Fruit fly (Drosophila melanogaster) whole organism, embryonic: Measurements from ENCODE around the gene IntS2.

Source experiments
- Adf1 ChIP-seq: fragments of 200-800 bp; sonication (Bioruptor generic); IDR thresholded peaks from 2 replicates; pipeline ENCODE4 v1.3.6; 2022; ENCODE audit warnings: missing biosample characterization, missing genetic modification characterization
- BtbVII ChIP-seq: fragments of 200-800 bp; sonication (Bioruptor generic); optimal IDR thresholded peaks from 3 replicates; lab custom pipeline; 2017; ENCODE audit warnings: missing biosample characterization, mild to moderate bottlenecking, missing genetic modification characterization
- CG10321 ChIP-seq: fragments of 200-800 bp; sonication (Bioruptor generic); IDR thresholded peaks from 2 replicates; pipeline ENCODE4 v1.3.6; 2022; ENCODE audit warnings: missing biosample characterization, missing genetic modification characterization
- CG11695 ChIP-seq: fragments of 200-800 bp; sonication (Bioruptor generic); IDR thresholded peaks from 3 replicates; pipeline ENCODE4 v1.3.6; 2022; ENCODE audit warnings: missing biosample characterization, missing genetic modification characterization
- CG14860 ChIP-seq: fragments of 200-800 bp; sonication (Bioruptor generic); IDR thresholded peaks from 3 replicates; pipeline ENCODE4 v1.3.6; 2022; ENCODE audit warnings: missing biosample characterization, missing genetic modification characterization; ENCODE audit not compliant: partially characterized antibody
- CG16813 ChIP-seq: fragments of 200-800 bp; sonication (Bioruptor generic); IDR thresholded peaks from 3 replicates; pipeline ENCODE4 v1.3.6; 2022; ENCODE audit warnings: missing biosample characterization, missing genetic modification characterization; ENCODE audit not compliant: partially characterized antibody
- CG30403 ChIP-seq: fragments of 200-800 bp; sonication (Bioruptor generic); optimal IDR thresholded peaks from 3 replicates; lab custom pipeline; 2016; ENCODE audit warnings: missing biosample characterization, missing genetic modification characterization
- CG32772 ChIP-seq: fragments of 200-800 bp; sonication (Bioruptor generic); IDR thresholded peaks from 2 replicates; pipeline ENCODE4 v1.3.6; 2022; ENCODE audit warnings: missing biosample characterization, missing genetic modification characterization
- CG34224 ChIP-seq: fragments of 200-800 bp; sonication (Bioruptor generic); IDR thresholded peaks from 3 replicates; pipeline ENCODE4 v1.3.6; 2022; ENCODE audit warnings: missing biosample characterization, missing genetic modification characterization; ENCODE audit not compliant: partially characterized antibody
- CG4360 ChIP-seq: fragments of 200-800 bp; sonication (Bioruptor generic); IDR thresholded peaks from 2 replicates; pipeline ENCODE4 v1.3.6; 2022; ENCODE audit warnings: missing biosample characterization, missing genetic modification characterization
- CG4617 ChIP-seq: fragments of 200-800 bp; sonication (Bioruptor generic); optimal IDR thresholded peaks from 3 replicates; lab custom pipeline; 2016; ENCODE audit warnings: missing biosample characterization, missing genetic modification characterization, borderline replicate concordance
- CG8290 ChIP-seq, 3 experiments: fragments of 200-800 bp; sonication (Bioruptor generic); optimal IDR thresholded peaks; 2 replicates each; lab custom pipeline; 2016 to 2019; ENCODE audit warnings: missing biosample characterization in 3 of 3, missing genetic modification characterization in 3 of 3, mild to moderate bottlenecking in 2 of 3, moderate library complexity in 1 of 3
- CG9797 ChIP-seq: fragments of 200-800 bp; sonication (Bioruptor generic); optimal IDR thresholded peaks from 3 replicates; lab custom pipeline; 2018; ENCODE audit warnings: missing biosample characterization, mild to moderate bottlenecking, missing genetic modification characterization
- CG9932 ChIP-seq: fragments of 200-800 bp; sonication (Bioruptor generic); IDR thresholded peaks from 2 replicates; pipeline ENCODE4 v1.3.6; 2022; ENCODE audit warnings: missing biosample characterization, missing genetic modification characterization
- CTCF ChIP-seq: fragments of 200-800 bp; sonication (Bioruptor generic); optimal IDR thresholded peaks from 2 replicates; lab custom pipeline; 2017; ENCODE audit warnings: missing biosample characterization, mild to moderate bottlenecking, missing genetic modification characterization, moderate library complexity
- Deaf1 ChIP-seq: fragments of 200-800 bp; optimal IDR thresholded peaks from 3 replicates; lab custom pipeline; 2019; ENCODE audit warnings: missing biosample characterization, mild to moderate bottlenecking, missing genetic modification characterization, moderate library complexity
- Dek ChIP-seq: fragments of 200-800 bp; sonication (Bioruptor generic); optimal IDR thresholded peaks from 3 replicates; lab custom pipeline; 2019; ENCODE audit warnings: missing biosample characterization, mild to moderate bottlenecking, missing genetic modification characterization, moderate library complexity
- ERR ChIP-seq: fragments of 200-800 bp; sonication (Bioruptor generic); optimal IDR thresholded peaks from 2 replicates; lab custom pipeline; 2016; ENCODE audit warnings: missing biosample characterization, missing genetic modification characterization
- Ets65A ChIP-seq: fragments of 200-800 bp; sonication (Bioruptor generic); peaks from one replicate; lab custom pipeline; 2016; ENCODE audit warnings: missing biosample characterization, missing genetic modification characterization
- HHEX ChIP-seq: fragments of 200-800 bp; sonication (Bioruptor generic); optimal IDR thresholded peaks from 3 replicates; lab custom pipeline; 2017; ENCODE audit warnings: missing biosample characterization, mild to moderate bottlenecking, missing genetic modification characterization, missing genetic modification reagents
- Hmr ChIP-seq: fragments of 200-800 bp; sonication (Bioruptor generic); optimal IDR thresholded peaks from 3 replicates; lab custom pipeline; 2017; ENCODE audit warnings: mild to moderate bottlenecking, missing biosample characterization, missing genetic modification reagents, missing genetic modification characterization
- Jarid2 ChIP-seq: fragments of 200-800 bp; sonication (Bioruptor generic); optimal IDR thresholded peaks from 3 replicates; lab custom pipeline; 2017; ENCODE audit warnings: mild to moderate bottlenecking, missing biosample characterization, missing genetic modification reagents, missing genetic modification characterization
- Mad ChIP-seq: fragments of 200-800 bp; sonication (Bioruptor generic); optimal IDR thresholded peaks from 2 replicates; lab custom pipeline; 2016; ENCODE audit warnings: missing biosample characterization, missing genetic modification characterization
- NC2β ChIP-seq: fragments of 200-800 bp; sonication (Bioruptor generic); optimal IDR thresholded peaks from 2 replicates; lab custom pipeline; 2016; ENCODE audit warnings: missing biosample characterization, missing genetic modification characterization
- Nf-YB ChIP-seq: fragments of 200-800 bp; sonication (Bioruptor generic); optimal IDR thresholded peaks from 3 replicates; lab custom pipeline; 2019; ENCODE audit warnings: missing biosample characterization, mild to moderate bottlenecking, missing genetic modification characterization, moderate library complexity
- Pdp1 ChIP-seq, 2 experiments: fragments of 200-800 bp; sonication (Bioruptor generic); optimal IDR thresholded peaks; 3 replicates each; lab custom pipeline; 2016; ENCODE audit warnings: missing biosample characterization in 2 of 2, missing genetic modification characterization in 2 of 2, mild to moderate bottlenecking in 1 of 2, moderate library complexity in 1 of 2
- Rfx ChIP-seq: fragments of 200-800 bp; sonication (Bioruptor generic); IDR thresholded peaks from 2 replicates; pipeline ENCODE4 v1.3.6; 2022; ENCODE audit warnings: missing biosample characterization, missing genetic modification characterization
- Scr ChIP-seq: fragments of 200-800 bp; sonication (Bioruptor generic); IDR thresholded peaks from 2 replicates; pipeline ENCODE4 v1.3.6; 2022; ENCODE audit warnings: missing biosample characterization, missing genetic modification characterization; ENCODE audit not compliant: partially characterized antibody
- Sry-β ChIP-seq: fragments of 200-800 bp; sonication (Bioruptor generic); optimal IDR thresholded peaks from 2 replicates; lab custom pipeline; 2018; ENCODE audit warnings: missing biosample characterization, mild to moderate bottlenecking, missing genetic modification characterization, moderate library complexity
- YL-1 ChIP-seq: fragments of 200-800 bp; sonication (Bioruptor generic); optimal IDR thresholded peaks from 3 replicates; lab custom pipeline; 2017; ENCODE audit warnings: missing biosample characterization, mild to moderate bottlenecking, missing genetic modification characterization
- cad ChIP-seq: fragments of >200 bp; optimal IDR thresholded peaks from 2 replicates; lab custom pipeline; 2017; ENCODE audit warnings: missing biosample characterization, missing genetic modification characterization
- chinmo ChIP-seq: fragments of 200-800 bp; sonication (Bioruptor generic); IDR thresholded peaks from 4 replicates; pipeline ENCODE4 v1.3.6; 2022; ENCODE audit warnings: missing biosample characterization, missing genetic modification characterization; ENCODE audit not compliant: partially characterized antibody
- chm ChIP-seq: fragments of 200-800 bp; sonication (Bioruptor generic); IDR thresholded peaks from 2 replicates; pipeline ENCODE4 v1.3.6; 2022; ENCODE audit warnings: missing biosample characterization, missing genetic modification characterization
- croc ChIP-seq: fragments of 200-800 bp; sonication (Bioruptor generic); conservative IDR thresholded peaks from 3 replicates; pipeline ENCODE4 v1.3.6; 2022; ENCODE audit warnings: missing biosample characterization, missing genetic modification characterization
- dm ChIP-seq: fragments of 200-800 bp; sonication (Bioruptor generic); optimal IDR thresholded peaks from 3 replicates; lab custom pipeline; 2016; ENCODE audit warnings: missing biosample characterization, missing genetic modification characterization
- dmrt11E ChIP-seq: fragments of 200-800 bp; sonication (Bioruptor generic); optimal IDR thresholded peaks from 3 replicates; lab custom pipeline; 2018; ENCODE audit warnings: missing biosample characterization, mild to moderate bottlenecking, missing genetic modification characterization, moderate library complexity
- dmrt99B ChIP-seq: fragments of 200-800 bp; sonication (Bioruptor generic); optimal IDR thresholded peaks from 2 replicates; lab custom pipeline; 2018; ENCODE audit warnings: missing biosample characterization, mild to moderate bottlenecking, missing genetic modification characterization, moderate library complexity
- fd64A ChIP-seq: fragments of 200-800 bp; sonication (Bioruptor generic); optimal IDR thresholded peaks from 3 replicates; lab custom pipeline; 2018; ENCODE audit warnings: missing biosample characterization, mild to moderate bottlenecking, missing genetic modification characterization
- gsb ChIP-seq: fragments of 200-800 bp; sonication (Bioruptor generic); IDR thresholded peaks from 2 replicates; pipeline ENCODE4 v1.3.6; 2022; ENCODE audit warnings: missing biosample characterization, missing genetic modification characterization
- jigr1 ChIP-seq: fragments of 200-800 bp; sonication (Bioruptor generic); IDR thresholded peaks from 3 replicates; pipeline ENCODE4 v1.3.6; 2022; ENCODE audit warnings: missing biosample characterization, missing genetic modification characterization
- kah ChIP-seq: fragments of 200-800 bp; sonication (Bioruptor generic); optimal IDR thresholded peaks from 2 replicates; lab custom pipeline; 2018; ENCODE audit warnings: missing biosample characterization, mild to moderate bottlenecking, missing genetic modification characterization
- mld ChIP-seq: fragments of 200-800 bp; sonication (Bioruptor generic); IDR thresholded peaks from 3 replicates; pipeline ENCODE4 v1.3.6; 2022; ENCODE audit warnings: missing biosample characterization, missing genetic modification characterization; ENCODE audit not compliant: partially characterized antibody
- psq ChIP-seq: fragments of 200-800 bp; sonication (Bioruptor generic); optimal IDR thresholded peaks from 2 replicates; lab custom pipeline; 2017; ENCODE audit warnings: missing biosample characterization, missing genetic modification characterization
- sens ChIP-seq: fragments of 200-800 bp; sonication (Bioruptor generic); peaks from one replicate; lab custom pipeline; 2016; ENCODE audit warnings: missing biosample characterization, missing genetic modification characterization
- sisA ChIP-seq: fragments of 200-800 bp; sonication (Bioruptor generic); IDR thresholded peaks from 2 replicates; pipeline ENCODE4 v1.3.6; 2022; ENCODE audit warnings: missing biosample characterization, missing genetic modification characterization
- sr ChIP-seq: fragments of 200-800 bp; sonication (Bioruptor generic); IDR thresholded peaks from 3 replicates; pipeline ENCODE4 v1.3.6; 2022; ENCODE audit warnings: missing biosample characterization, missing genetic modification characterization
- twi ChIP-seq: fragments of 200-800 bp; optimal IDR thresholded peaks from 2 replicates; lab custom pipeline; 2019; ENCODE audit warnings: missing biosample characterization, mild to moderate bottlenecking, missing genetic modification characterization, moderate library complexity
- vvl ChIP-seq: fragments of 200-800 bp; sonication (Bioruptor generic); IDR thresholded peaks from 2 replicates; pipeline ENCODE4 v1.3.6; 2022; ENCODE audit warnings: missing biosample characterization, missing genetic modification characterization
- z ChIP-seq: fragments of 200-800 bp; sonication (Bioruptor generic); IDR thresholded peaks from 3 replicates; pipeline ENCODE4 v1.3.6; 2022; ENCODE audit warnings: missing biosample characterization, missing genetic modification characterization

Gene IntS2

DNA sequence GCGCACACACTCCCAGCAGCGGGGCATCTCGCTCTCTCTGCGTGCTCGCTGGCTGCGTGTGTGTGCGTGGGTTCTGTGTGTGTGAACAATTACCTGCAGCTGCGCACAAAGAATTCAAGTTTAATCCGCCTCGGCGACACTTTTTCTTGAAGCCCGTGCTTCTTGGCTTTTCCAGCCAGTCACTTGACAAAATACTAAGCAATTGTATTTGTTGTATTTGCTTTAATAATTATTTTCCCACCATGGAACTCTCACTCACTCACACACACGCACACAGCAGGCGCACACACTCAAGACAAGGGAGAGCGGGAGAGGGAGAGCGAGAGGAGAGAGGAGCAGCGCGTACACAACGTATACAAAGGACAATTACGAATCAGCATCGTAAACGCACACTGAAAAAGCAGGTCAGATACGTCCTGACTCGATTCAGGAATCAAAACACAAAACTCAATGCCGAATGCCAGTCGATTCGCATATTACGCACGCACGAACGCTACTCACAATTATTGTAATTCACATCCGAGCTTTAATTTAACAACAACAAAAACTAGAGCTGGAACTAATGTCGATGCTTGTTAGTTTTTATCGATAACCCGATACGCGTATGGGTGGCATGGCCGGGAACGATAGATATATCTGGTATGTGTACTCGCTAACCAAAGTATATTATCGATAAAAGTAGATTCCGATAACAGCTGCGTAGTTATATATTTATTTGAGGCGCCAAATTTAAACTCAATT is 4.5 kb downstream of the IntS2 start, which contains the start of gene RhoGAPp190 (continued):
- TF ChIP-seq CG4360 (GFP tag; lab: Robert Waterston, UW) = peak; percentile 91
- TF ChIP-seq CG4617 (GFP tag; lab: Kevin White, UChicago) = peak; percentile 78
- TF ChIP-seq CG9797 (GFP tag; lab: Kevin White, UChicago) = peak; percentile 45
- TF ChIP-seq BtbVII (GFP tag; lab: Kevin White, UChicago) = no peak
- TF ChIP-seq sisA (GFP tag; lab: Robert Waterston, UW) = no peak
- peak; percentile 13 for TF ChIP-seq Dek (tag; lab: Kevin White, UChicago)
- TF ChIP-seq Jarid2 (GFP tag; lab: Kevin White, UChicago) = no peak
- peak; percentile 82 for TF ChIP-seq Scr (GFP tag; lab: Robert Waterston, UW)
- no peak for TF ChIP-seq Nf-YB
- no peak for TF ChIP-seq fd64A (GFP tag; lab: Kevin White, UChicago)
- TF ChIP-seq sens = peak; percentile 67
- peak; percentile 95 for TF ChIP-seq CG14860
- TF ChIP-seq CG34224 (GFP tag; lab: Robert Waterston, UW) = peak; percentile 96
- 0 out of 2 replicates have a peak, but pooled peaks have one; percentile 10 for TF ChIP-seq Rfx (GFP tag; lab: Robert Waterston, UW)
- peak; percentile 17 for TF ChIP-seq dm
- TF ChIP-seq CG9932 (GFP tag; lab: Robert Waterston, UW) = no peak
- TF ChIP-seq kah = no peak
- peak; percentile 6; the same call in 1 of the 3 replicates for TF ChIP-seq z (GFP tag; lab: Robert Waterston, UW)
- no peak for TF ChIP-seq NC2β (GFP tag; lab: Kevin White, UChicago)
- TF ChIP-seq vvl (GFP tag; lab: Robert Waterston, UW) = no peak; the same call in 1 of the 2 replicates
- no peak for TF ChIP-seq HHEX (GFP tag; lab: Kevin White, UChicago)
- no peak for TF ChIP-seq jigr1 (GFP tag; lab: Robert Waterston, UW)
- peak; percentile 93 for TF ChIP-seq mld (GFP tag; lab: Robert Waterston, UW)
- TF ChIP-seq Hmr (GFP tag; lab: Kevin White, UChicago) = no peak
- TF ChIP-seq dmrt99B (tag; lab: Kevin White, UChicago) = no peak
- TF ChIP-seq CTCF (GFP tag; lab: Kevin White, UChicago) = no peak
- TF ChIP-seq CG16813 (GFP tag; lab: Robert Waterston, UW) = peak; percentile 86
- no peak for TF ChIP-seq CG32772
- peak; percentile 23 for TF ChIP-seq YL-1 (GFP tag; lab: Kevin White, UChicago)
- no peak for TF ChIP-seq CG11695 (GFP tag; lab: Robert Waterston, UW)
- peak; percentile 51 for TF ChIP-seq Deaf1
- no peak for TF ChIP-seq ERR
- peak; percentile 93 for TF ChIP-seq chinmo (GFP tag; lab: Robert Waterston, UW)

DNA sequence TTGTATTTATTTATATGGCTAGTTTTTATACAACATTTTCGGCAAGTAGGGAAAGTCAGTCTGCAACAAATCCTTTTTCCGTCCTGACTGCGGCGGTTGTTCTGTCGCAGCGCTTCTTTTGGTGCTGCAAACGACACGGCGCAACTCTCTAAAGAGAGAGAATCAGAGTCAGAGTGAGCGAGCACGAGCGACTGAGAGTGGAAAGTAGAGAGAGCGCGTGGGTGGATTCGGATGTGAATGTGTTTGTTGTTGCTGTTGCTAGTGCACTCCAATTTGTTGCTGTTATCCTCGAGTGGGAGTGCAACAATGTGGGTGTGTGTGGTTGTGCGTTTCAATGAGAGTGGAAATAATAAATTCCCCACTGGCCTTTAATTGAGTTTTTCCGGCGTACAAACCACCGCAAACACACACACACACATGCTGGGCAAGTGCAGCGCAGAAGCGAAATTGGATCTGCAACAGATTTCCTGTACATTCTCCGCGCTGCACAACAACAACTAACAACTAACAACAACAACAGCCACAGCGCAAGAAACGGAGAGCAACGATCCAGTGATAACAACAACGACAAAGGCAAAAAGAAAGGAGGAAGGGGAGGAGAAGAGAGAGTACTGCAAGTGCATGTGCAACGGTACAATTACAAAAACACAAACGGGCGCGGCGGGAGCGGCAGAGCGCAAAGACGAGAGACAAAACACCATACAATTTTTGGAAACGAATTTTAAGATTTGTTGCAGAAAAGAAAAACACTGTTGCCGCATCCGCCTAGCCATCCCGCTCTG is 5.2 kb downstream of the IntS2 start:
- TF ChIP-seq CG8290 (GFP tag; optimal IDR thresholded peaks at IDR 0.05; lab: Kevin White, UChicago) = no peak
- TF ChIP-seq CG8290 (tag; optimal IDR thresholded peaks at IDR 0.05; lab: Kevin White, UChicago) = no peak
- TF ChIP-seq CG10321 (GFP tag; lab: Robert Waterston, UW) = peak; percentile 88; the same call in 1 of the 2 replicates
- peak; percentile 42 for TF ChIP-seq twi
- peak; percentile 77 for TF ChIP-seq sr (GFP tag; lab: Robert Waterston, UW)
- TF ChIP-seq croc (GFP tag; lab: Robert Waterston, UW) = no peak
- no peak for TF ChIP-seq psq
- TF ChIP-seq gsb = no peak
- TF ChIP-seq CG30403 (GFP tag; lab: Kevin White, UChicago) = no peak
- TF ChIP-seq z (GFP tag; lab: Robert Waterston, UW) = peak; percentile 80
- TF ChIP-seq Adf1 (GFP tag; lab: Robert Waterston, UW) = 0 out of 2 replicates have a peak, but pooled peaks have one; percentile 21
- TF ChIP-seq Pdp1 (GFP tag; optimal IDR thresholded peaks at IDR 0.05; lab: Kevin White, UChicago) = peak in 1 of 2 experiments; percentile 10
- no peak for TF ChIP-seq cad (GFP tag; lab: Kevin White, UChicago)
- no peak for TF ChIP-seq Mad (GFP tag; lab: Kevin White, UChicago)
- no peak for TF ChIP-seq chm (GFP tag; lab: Robert Waterston, UW)
- TF ChIP-seq dmrt11E = no peak
- no peak for TF ChIP-seq Sry-β (GFP tag; lab: Kevin White, UChicago)
- TF ChIP-seq Ets65A (GFP tag; lab: Kevin White, UChicago) = peak; percentile 42
